Fruit fly (Drosophila melanogaster) whole organism, embryonic: Measurements from ENCODE around the gene ninaE.
A peak's percentile ranks its signal among the peaks of the same experiment; 100 is the strongest.

Source experiments
- Adf1 ChIP-seq: fragments of 200-800 bp; sonication (Bioruptor generic); IDR thresholded peaks from 2 replicates; pipeline ENCODE4 v1.3.6; 2022; ENCODE audit warnings: missing biosample characterization, missing genetic modification characterization
- CG10431 ChIP-seq: fragments of 200-800 bp; sonication (Bioruptor generic); optimal IDR thresholded peaks from 3 replicates; lab custom pipeline; 2018; ENCODE audit warnings: missing biosample characterization, mild to moderate bottlenecking, missing genetic modification characterization
- CG10462 ChIP-seq: fragments of 200-800 bp; sonication (Bioruptor generic); optimal IDR thresholded peaks from 2 replicates; lab custom pipeline; 2016; ENCODE audit warnings: missing biosample characterization, missing genetic modification characterization
- CG10654 ChIP-seq: fragments of 200-800 bp; sonication (Bioruptor generic); optimal IDR thresholded peaks from 2 replicates; lab custom pipeline; 2016; ENCODE audit warnings: missing biosample characterization, missing genetic modification characterization
- CG11247 ChIP-seq: fragments of 200-800 bp; sonication (Bioruptor generic); IDR thresholded peaks from 2 replicates; pipeline ENCODE4 v1.3.6; 2022; ENCODE audit warnings: missing biosample characterization, missing genetic modification characterization
- CG11456 ChIP-seq: fragments of 200-800 bp; sonication (Bioruptor generic); IDR thresholded peaks from 3 replicates; pipeline ENCODE4 v1.3.6; 2022; ENCODE audit warnings: missing biosample characterization, missing genetic modification characterization
- CG12104 ChIP-seq: fragments of 200-800 bp; sonication (Bioruptor generic); optimal IDR thresholded peaks from 3 replicates; lab custom pipeline; 2016; ENCODE audit warnings: missing biosample characterization, missing genetic modification characterization
- CG13287 ChIP-seq: fragments of 200-800 bp; sonication (Bioruptor generic); IDR thresholded peaks from 2 replicates; pipeline ENCODE4 v1.3.6; 2022; ENCODE audit warnings: missing biosample characterization, missing genetic modification characterization; ENCODE audit not compliant: partially characterized antibody
- CG15696 ChIP-seq: fragments of 200-800 bp; sonication (Bioruptor generic); optimal IDR thresholded peaks from 2 replicates; lab custom pipeline; 2019; ENCODE audit warnings: missing biosample characterization, mild to moderate bottlenecking, missing genetic modification characterization, moderate library complexity
- CG16815 ChIP-seq: fragments of 200-800 bp; sonication (Bioruptor generic); optimal IDR thresholded peaks from 3 replicates; lab custom pipeline; 2017; ENCODE audit warnings: missing biosample characterization, mild to moderate bottlenecking, missing genetic modification characterization
- CG17385 ChIP-seq: fragments of 200-800 bp; sonication (Bioruptor generic); optimal IDR thresholded peaks from 3 replicates; lab custom pipeline; 2018; ENCODE audit warnings: missing biosample characterization, mild to moderate bottlenecking, missing genetic modification characterization
- CG18262 ChIP-seq: fragments of 200-800 bp; optimal IDR thresholded peaks from 3 replicates; lab custom pipeline; 2019; ENCODE audit warnings: missing biosample characterization, mild to moderate bottlenecking, missing genetic modification characterization, moderate library complexity
- CG18476 ChIP-seq: fragments of 200-800 bp; sonication (Bioruptor generic); optimal IDR thresholded peaks from 2 replicates; lab custom pipeline; 2016; ENCODE audit warnings: missing biosample characterization, mild to moderate bottlenecking, missing genetic modification characterization
- CG18619 ChIP-seq: fragments of 200-800 bp; sonication (Bioruptor generic); optimal IDR thresholded peaks from 3 replicates; lab custom pipeline; 2017; ENCODE audit warnings: missing biosample characterization, mild to moderate bottlenecking, missing genetic modification characterization
- CG30020 ChIP-seq: fragments of 200-800 bp; optimal IDR thresholded peaks from 2 replicates; lab custom pipeline; 2019; ENCODE audit warnings: missing biosample characterization, mild to moderate bottlenecking, missing genetic modification characterization, moderate library complexity
- CG3065 ChIP-seq: fragments of 200-800 bp; sonication (Bioruptor generic); optimal IDR thresholded peaks from 2 replicates; lab custom pipeline; 2016; ENCODE audit warnings: missing biosample characterization, missing genetic modification characterization
- CG31441 ChIP-seq: fragments of 200-800 bp; sonication (Bioruptor generic); IDR thresholded peaks from 2 replicates; pipeline ENCODE4 v1.3.6; 2022; ENCODE audit warnings: missing biosample characterization, missing genetic modification characterization
- CG32767 ChIP-seq: fragments of 200-800 bp; sonication (Bioruptor generic); IDR thresholded peaks from 2 replicates; pipeline ENCODE4 v1.3.6; 2022; ENCODE audit warnings: missing biosample characterization, missing genetic modification characterization
- CG32772 ChIP-seq: fragments of 200-800 bp; sonication (Bioruptor generic); IDR thresholded peaks from 2 replicates; pipeline ENCODE4 v1.3.6; 2022; ENCODE audit warnings: missing biosample characterization, missing genetic modification characterization
- CG4730 ChIP-seq: fragments of 200-800 bp; sonication (Bioruptor generic); IDR thresholded peaks from 2 replicates; pipeline ENCODE4 v1.3.6; 2022; ENCODE audit warnings: missing biosample characterization, missing genetic modification characterization
- CG5953 ChIP-seq: fragments of 200-800 bp; sonication (Bioruptor generic); IDR thresholded peaks from 2 replicates; pipeline ENCODE4 v1.3.6; 2022; ENCODE audit warnings: missing biosample characterization, missing genetic modification characterization
- CG6272 ChIP-seq: fragments of 200-800 bp; sonication (Bioruptor generic); IDR thresholded peaks from 2 replicates; pipeline ENCODE4 v1.3.6; 2022; ENCODE audit warnings: missing biosample characterization, missing genetic modification characterization
- CG6654 ChIP-seq: fragments of 200-800 bp; sonication (Bioruptor generic); optimal IDR thresholded peaks from 2 replicates; lab custom pipeline; 2017; ENCODE audit warnings: missing biosample characterization, mild to moderate bottlenecking, missing genetic modification characterization
- CG6683 ChIP-seq: fragments of 200-800 bp; sonication (Bioruptor generic); optimal IDR thresholded peaks from 2 replicates; lab custom pipeline; 2017; ENCODE audit warnings: missing biosample characterization, mild to moderate bottlenecking, missing genetic modification characterization, missing genetic modification reagents
- CG8281 ChIP-seq: fragments of 200-800 bp; sonication (Bioruptor generic); optimal IDR thresholded peaks from 2 replicates; lab custom pipeline; 2018; ENCODE audit warnings: missing biosample characterization, mild to moderate bottlenecking, missing genetic modification characterization, moderate library complexity
- Deaf1 ChIP-seq: fragments of 200-800 bp; optimal IDR thresholded peaks from 3 replicates; lab custom pipeline; 2019; ENCODE audit warnings: missing biosample characterization, mild to moderate bottlenecking, missing genetic modification characterization, moderate library complexity
- Dll ChIP-seq: fragments of 200-800 bp; sonication (Bioruptor generic); IDR thresholded peaks from 4 replicates; pipeline ENCODE4 v1.3.6; 2022; ENCODE audit warnings: missing biosample characterization, missing genetic modification characterization; ENCODE audit not compliant: partially characterized antibody
- E2f2 ChIP-seq: fragments of 200-800 bp; sonication (Bioruptor generic); IDR thresholded peaks from 2 replicates; pipeline ENCODE4 v1.3.6; 2022; ENCODE audit warnings: missing biosample characterization, missing genetic modification characterization
- Ets65A ChIP-seq: fragments of 200-800 bp; sonication (Bioruptor generic); peaks from one replicate; lab custom pipeline; 2016; ENCODE audit warnings: missing biosample characterization, missing genetic modification characterization
- GATAe ChIP-seq: fragments of 200-800 bp; sonication (Bioruptor generic); conservative IDR thresholded peaks from 2 replicates; pipeline ENCODE4 v1.3.6; 2022; ENCODE audit warnings: missing biosample characterization, missing genetic modification characterization
- Gsc ChIP-seq: fragments of 200-800 bp; sonication (Bioruptor generic); IDR thresholded peaks from 2 replicates; pipeline ENCODE4 v1.3.6; 2022; ENCODE audit warnings: missing biosample characterization, missing genetic modification characterization
- Hand ChIP-seq: fragments of 200-800 bp; sonication (Bioruptor generic); optimal IDR thresholded peaks from 2 replicates; lab custom pipeline; 2017; ENCODE audit warnings: mild to moderate bottlenecking, missing biosample characterization, missing genetic modification reagents, missing genetic modification characterization
- Hmr ChIP-seq: fragments of 200-800 bp; sonication (Bioruptor generic); optimal IDR thresholded peaks from 3 replicates; lab custom pipeline; 2017; ENCODE audit warnings: mild to moderate bottlenecking, missing biosample characterization, missing genetic modification reagents, missing genetic modification characterization
- Hmx ChIP-seq: fragments of 200-800 bp; sonication (Bioruptor generic); optimal IDR thresholded peaks from 2 replicates; lab custom pipeline; 2016; ENCODE audit warnings: missing biosample characterization, missing genetic modification characterization
- Ravus ChIP-seq: fragments of 200-800 bp; sonication (Bioruptor generic); IDR thresholded peaks from 2 replicates; pipeline ENCODE4 v1.3.6; 2022; ENCODE audit warnings: missing biosample characterization, missing genetic modification characterization
- Xbp1 ChIP-seq: fragments of 200-800 bp; sonication (Bioruptor generic); optimal IDR thresholded peaks from 3 replicates; lab custom pipeline; 2016; ENCODE audit warnings: missing biosample characterization, mild to moderate bottlenecking, missing genetic modification characterization
- al ChIP-seq: fragments of 200-800 bp; sonication (Bioruptor generic); IDR thresholded peaks from 2 replicates; pipeline ENCODE4 v1.3.6; 2022; ENCODE audit warnings: missing biosample characterization, missing genetic modification characterization
- ase ChIP-seq: fragments of 200-800 bp; sonication (Bioruptor generic); IDR thresholded peaks from 3 replicates; pipeline ENCODE4 v1.3.6; 2022; ENCODE audit warnings: missing biosample characterization, missing genetic modification characterization
- bigmax ChIP-seq: fragments of 200-800 bp; sonication (Bioruptor generic); optimal IDR thresholded peaks from 2 replicates; lab custom pipeline; 2018; ENCODE audit warnings: missing biosample characterization, mild to moderate bottlenecking, missing genetic modification characterization
- eyg ChIP-seq: fragments of 200-800 bp; sonication (Bioruptor generic); optimal IDR thresholded peaks from 3 replicates; lab custom pipeline; 2016; ENCODE audit warnings: missing biosample characterization, missing genetic modification characterization
- ftz-f1 ChIP-seq: fragments of 200-800 bp; sonication (Bioruptor generic); optimal IDR thresholded peaks from 2 replicates; lab custom pipeline; 2016; ENCODE audit warnings: missing biosample characterization, missing genetic modification characterization
- gce ChIP-seq: fragments of 200-800 bp; sonication (Bioruptor generic); IDR thresholded peaks from 3 replicates; pipeline ENCODE4 v1.3.6; 2022; ENCODE audit warnings: missing biosample characterization, missing genetic modification characterization
- lola ChIP-seq, 3 experiments: fragments of >200 bp in 2 of 3; fragments of 200-800 bp in 1 of 3; sonication (Bioruptor generic) in 1 of 3; optimal IDR thresholded peaks; 2 replicates each; lab custom pipeline; 2017 to 2019; ENCODE audit warnings: missing biosample characterization in 3 of 3, missing genetic modification characterization in 3 of 3, mild to moderate bottlenecking in 1 of 3, moderate library complexity in 1 of 3
- odd ChIP-seq: fragments of 200-800 bp; sonication (Bioruptor generic); optimal IDR thresholded peaks from 2 replicates; lab custom pipeline; 2017; ENCODE audit warnings: missing biosample characterization, mild to moderate bottlenecking, missing genetic modification characterization
- pb ChIP-seq: fragments of 200-800 bp; sonication (Bioruptor generic); optimal IDR thresholded peaks from 3 replicates; lab custom pipeline; 2016; ENCODE audit warnings: missing biosample characterization, missing genetic modification characterization
- peb ChIP-seq: fragments of 200-800 bp; sonication (Bioruptor generic); IDR thresholded peaks from 2 replicates; pipeline ENCODE4 v1.3.6; 2022; ENCODE audit warnings: missing biosample characterization, missing genetic modification characterization
- sr ChIP-seq: fragments of 200-800 bp; sonication (Bioruptor generic); IDR thresholded peaks from 3 replicates; pipeline ENCODE4 v1.3.6; 2022; ENCODE audit warnings: missing biosample characterization, missing genetic modification characterization
- stc ChIP-seq: fragments of 200-800 bp; sonication (Bioruptor generic); IDR thresholded peaks from 2 replicates; pipeline ENCODE4 v1.3.6; 2022; ENCODE audit warnings: missing biosample characterization, missing genetic modification characterization
- tll ChIP-seq, 2 experiments: fragments of 200-800 bp in 1 of 2; fragments of >200 bp in 1 of 2; sonication (Bioruptor generic) in 1 of 2; optimal IDR thresholded peaks; 2 replicates each; lab custom pipeline; 2017 to 2019; ENCODE audit warnings: missing biosample characterization in 2 of 2, missing genetic modification characterization in 2 of 2, mild to moderate bottlenecking in 1 of 2, moderate library complexity in 1 of 2
- ttk ChIP-seq: fragments of 200-800 bp; sonication (Bioruptor generic); IDR thresholded peaks from 2 replicates; pipeline ENCODE4 v2.1.2; 2022; ENCODE audit warnings: missing biosample characterization, missing genetic modification characterization
- vvl ChIP-seq: fragments of 200-800 bp; sonication (Bioruptor generic); IDR thresholded peaks from 2 replicates; pipeline ENCODE4 v1.3.6; 2022; ENCODE audit warnings: missing biosample characterization, missing genetic modification characterization
- yki ChIP-seq: fragments of >200 bp; optimal IDR thresholded peaks from 3 replicates; lab custom pipeline; 2018

Gene ninaE

DNA sequence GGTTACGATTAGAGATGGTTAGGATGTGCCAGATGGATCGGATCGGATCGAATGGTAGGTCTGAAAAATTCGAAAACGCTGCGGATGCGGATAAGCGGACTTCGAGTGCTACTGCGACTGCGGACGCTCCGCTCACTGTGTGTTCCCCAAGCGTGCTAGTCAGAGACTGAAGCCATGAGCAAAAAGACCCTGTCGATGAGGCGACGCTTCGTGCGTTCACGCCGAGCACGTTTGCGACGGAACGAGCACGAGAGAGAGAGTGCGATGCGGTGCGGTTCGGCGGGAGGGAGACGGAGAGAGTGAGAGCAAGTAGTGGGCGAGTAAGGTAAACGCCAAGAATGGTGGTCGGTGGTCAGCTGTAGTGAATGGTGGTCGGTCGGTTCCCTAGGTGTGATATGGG lies 51.3 kb downstream of the ninaE start, which contains the start of gene bnl (continued):
- peak; percentile 6 for TF ChIP-seq CG10431 (GFP tag; lab: Kevin White, UChicago)
- TF ChIP-seq CG8281 (tag; lab: Kevin White, UChicago): no peak
- TF ChIP-seq CG32767 (GFP tag; lab: Robert Waterston, UW): peak; percentile 66; the same call in 1 of the 2 replicates
- TF ChIP-seq CG11456 (GFP tag; lab: Robert Waterston, UW): no peak
- TF ChIP-seq Xbp1 (GFP tag; lab: Kevin White, UChicago): peak; percentile 16
- peak; percentile 47; the same call in 1 of the 2 replicates for TF ChIP-seq CG31441 (GFP tag; lab: Robert Waterston, UW)
- no peak; the same call in 1 of the 2 replicates for TF ChIP-seq CG5953
- no peak for TF ChIP-seq CG6272 (GFP tag; lab: Robert Waterston, UW)
- TF ChIP-seq bigmax: peak; percentile 42
- TF ChIP-seq Hand (GFP tag; lab: Kevin White, UChicago): peak; percentile 6
- no peak for TF ChIP-seq yki
- TF ChIP-seq CG6654: no peak
- TF ChIP-seq CG17385 (GFP tag; lab: Kevin White, UChicago): peak; percentile 32
- TF ChIP-seq Adf1 (GFP tag; lab: Robert Waterston, UW): peak; percentile 69
- peak; percentile 64 for TF ChIP-seq odd (GFP tag; lab: Kevin White, UChicago)
- TF ChIP-seq CG18476 (GFP tag; lab: Kevin White, UChicago): no peak
- TF ChIP-seq CG10654 (GFP tag; lab: Kevin White, UChicago): no peak
- no peak for TF ChIP-seq CG15696 (tag; lab: Kevin White, UChicago)
- TF ChIP-seq CG12104 (GFP tag; lab: Kevin White, UChicago): no peak
- TF ChIP-seq Gsc (GFP tag; lab: Robert Waterston, UW): no peak
- no peak for TF ChIP-seq Hmx (GFP tag; lab: Kevin White, UChicago)
- peak; percentile 81 for TF ChIP-seq ftz-f1 (GFP tag; lab: Kevin White, UChicago)
- TF ChIP-seq tll (GFP tag; optimal IDR thresholded peaks at IDR 0.05; lab: Kevin White, UChicago): peak in 1 of 2 experiments; percentile 24
- no peak for TF ChIP-seq Ets65A (GFP tag; lab: Kevin White, UChicago)
- no peak for TF ChIP-seq CG4730
- peak; percentile 63 for TF ChIP-seq CG13287 (GFP tag; lab: Robert Waterston, UW)
- TF ChIP-seq stc (GFP tag; lab: Robert Waterston, UW): no peak
- TF ChIP-seq CG16815 (GFP tag; lab: Kevin White, UChicago): no peak
- peak; percentile 54 for TF ChIP-seq Hmr (GFP tag; lab: Kevin White, UChicago)
- TF ChIP-seq CG3065 (GFP tag; lab: Kevin White, UChicago): no peak
- TF ChIP-seq pb: peak; percentile 72
- no peak for TF ChIP-seq CG10462
- TF ChIP-seq peb: peak; percentile 37; the same call in 1 of the 2 replicates
- peak; percentile 40; the same call in 2 of the 4 replicates for TF ChIP-seq Dll (GFP tag; lab: Robert Waterston, UW)
- no peak for TF ChIP-seq CG6683 (GFP tag; lab: Kevin White, UChicago)
- TF ChIP-seq ttk (GFP tag; lab: Robert Waterston, UW): no peak
- peak; percentile 54 for TF ChIP-seq E2f2 (GFP tag; lab: Robert Waterston, UW)
- TF ChIP-seq vvl (GFP tag; lab: Robert Waterston, UW): peak; percentile 70; the same call in 1 of the 2 replicates
- TF ChIP-seq gce (GFP tag; lab: Robert Waterston, UW): 0 out of 3 replicates have a peak, but pooled peaks have one; percentile 62
- TF ChIP-seq CG18262: peak; percentile 27
- TF ChIP-seq CG32772: no peak
- no peak for TF ChIP-seq CG18619 (GFP tag; lab: Kevin White, UChicago)
- no peak for TF ChIP-seq Ravus (GFP tag; lab: Robert Waterston, UW)
- TF ChIP-seq GATAe (GFP tag; lab: Robert Waterston, UW): peak; percentile 22; the same call in 1 of the 2 replicates
- peak; percentile 34 for TF ChIP-seq eyg (GFP tag; lab: Kevin White, UChicago)
- TF ChIP-seq Deaf1 (tag; lab: Kevin White, UChicago): peak; percentile 100
- TF ChIP-seq sr: peak; percentile 96
- no peak for TF ChIP-seq lola (GFP tag; optimal IDR thresholded peaks at IDR 0.05; lab: Kevin White, UChicago)
- TF ChIP-seq CG11247 (GFP tag; lab: Robert Waterston, UW): no peak
- TF ChIP-seq ase (GFP tag; lab: Robert Waterston, UW): no peak
- TF ChIP-seq CG30020: no peak
- no peak for TF ChIP-seq al (GFP tag; lab: Robert Waterston, UW)
